Worm (Caenorhabditis elegans) whole organism, dauer: Measurements from ENCODE around the gene Y53G8AL.4.
"Not testable (repeated sequence)": the region's sequence is repeated elsewhere in the genome, so short reads cannot be mapped to it uniquely, and the experiment has no call there.

ENCODE experiments used
- unc-62 ChIP-seq: sonication (generic microtip); optimal IDR thresholded peaks from 2 replicates; lab custom pipeline; 2017; ENCODE audit warnings: missing biosample characterization, missing genetic modification reagents, missing genetic modification characterization

Gene Y53G8AL.4

DNA sequence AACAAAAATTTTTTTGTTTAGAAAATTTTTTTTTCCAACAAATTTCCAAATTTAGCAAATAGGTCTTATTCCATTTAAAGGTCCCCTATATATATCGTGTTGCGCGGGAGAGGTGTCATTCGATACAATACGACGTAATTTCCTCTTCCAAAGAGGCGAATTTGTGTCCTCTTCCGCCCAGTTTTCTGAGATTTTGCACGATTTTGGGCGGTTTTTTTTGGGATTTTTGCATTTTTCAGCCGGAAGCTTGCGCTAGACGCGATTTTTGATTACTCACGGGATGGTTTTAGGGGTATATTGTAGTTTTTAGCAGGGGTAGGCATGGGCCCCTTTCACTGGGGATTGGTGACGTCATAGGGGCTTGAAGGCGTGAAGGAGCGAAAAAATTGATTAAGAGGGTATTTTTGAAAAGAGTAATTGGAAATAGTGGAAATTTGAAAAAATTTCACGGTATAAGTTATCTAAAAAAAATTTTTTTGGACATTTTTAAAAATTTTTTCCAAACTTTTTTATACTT is at the start of gene Y53G8AL.4:
Y53G8AL.4 (minus strand) TSS at position 51 of the 517 bp plus-strand sequence.
- no peak for TF ChIP-seq unc-62 (GFP tag; lab: Kevin White, UChicago)

DNA sequence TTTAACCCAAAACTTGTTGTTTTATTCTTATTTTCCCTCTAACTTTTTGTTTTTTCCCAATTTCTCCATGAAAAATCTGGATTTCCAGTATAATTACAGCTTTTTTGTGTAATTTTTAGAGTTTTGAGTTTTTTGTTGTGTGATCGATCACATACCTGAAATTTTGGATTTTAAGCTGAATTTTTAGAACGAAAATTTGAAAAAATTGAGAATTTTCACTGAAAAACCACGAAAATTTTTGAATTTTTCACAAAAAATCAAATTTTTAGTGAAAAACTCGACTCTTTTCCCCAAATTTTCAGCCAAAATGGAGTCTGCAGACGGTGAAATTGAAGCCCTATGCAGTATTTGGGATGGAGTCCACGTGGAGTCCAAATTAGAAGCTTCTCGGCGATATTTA is 46.7 kb upstream of the Y53G8AL.4 start, which contains the start of gene Y53G8AR.5:
Y53G8AR.5 (plus strand) TSS at position 301 of the 400 bp plus-strand sequence.
- no peak for TF ChIP-seq unc-62 (GFP tag; lab: Kevin White, UChicago)

DNA sequence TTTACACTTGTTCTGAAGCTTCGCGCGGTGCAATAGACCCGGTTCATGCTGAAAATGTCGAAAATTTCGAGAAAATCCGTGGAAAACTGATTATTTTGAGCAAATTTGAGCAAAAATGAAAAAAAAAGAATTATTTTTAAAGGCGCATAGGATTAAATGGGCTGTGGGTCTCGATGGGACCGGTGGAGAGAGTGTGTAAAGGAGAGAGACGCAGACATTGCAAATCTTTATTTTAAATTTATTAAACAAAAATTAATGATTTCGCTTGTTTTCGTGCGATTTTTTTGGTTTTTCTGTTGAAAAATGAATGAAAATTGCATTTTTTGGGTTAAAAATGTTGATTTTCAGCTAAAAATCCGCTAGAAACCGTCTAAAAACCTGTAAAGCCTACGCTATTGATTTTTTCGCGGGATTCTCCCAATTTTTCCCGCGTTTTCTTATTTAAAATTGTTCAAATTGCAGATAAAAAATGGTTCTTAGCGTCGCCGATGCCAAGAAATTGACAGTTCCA is 43.9 kb upstream of the Y53G8AL.4 start, which contains the start of the genes Y53G8AR.8 and Y53G8AR.6:
Y53G8AR.8 (minus strand) TSS at position 48 of the 511 bp plus-strand sequence.
Y53G8AR.6 (plus strand) TSS at position 461 of the 511 bp plus-strand sequence.
- no peak for TF ChIP-seq unc-62 (GFP tag; lab: Kevin White, UChicago)

DNA sequence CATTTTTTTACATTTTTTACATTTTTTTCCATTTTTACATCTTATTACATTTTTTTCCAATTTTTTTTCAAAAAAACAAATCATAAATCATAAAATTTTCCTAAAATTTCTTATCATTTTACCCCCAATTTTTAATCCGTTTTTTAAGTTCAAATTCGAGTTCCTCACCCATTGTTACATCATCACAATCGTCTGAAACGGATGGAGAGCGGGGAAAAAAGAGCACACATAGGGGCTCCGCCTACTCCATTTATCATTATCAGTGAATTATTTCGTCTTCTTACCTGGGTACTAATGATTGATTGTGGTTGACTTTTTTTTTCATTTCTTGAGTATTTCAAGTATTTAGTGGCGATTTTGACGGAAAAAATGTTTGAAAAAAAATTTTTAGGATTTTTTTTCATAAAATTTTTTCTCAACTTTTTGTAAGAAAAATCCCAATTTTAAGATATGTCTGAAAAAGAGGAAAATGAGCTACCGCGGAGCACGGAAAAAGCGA is 31.5 kb upstream of the Y53G8AL.4 start, which contains the start of gene mfsd-8:
mfsd-8 (plus strand) TSS at position 449 of the 499 bp plus-strand sequence.
- no peak for TF ChIP-seq unc-62 (GFP tag; lab: Kevin White, UChicago)

DNA sequence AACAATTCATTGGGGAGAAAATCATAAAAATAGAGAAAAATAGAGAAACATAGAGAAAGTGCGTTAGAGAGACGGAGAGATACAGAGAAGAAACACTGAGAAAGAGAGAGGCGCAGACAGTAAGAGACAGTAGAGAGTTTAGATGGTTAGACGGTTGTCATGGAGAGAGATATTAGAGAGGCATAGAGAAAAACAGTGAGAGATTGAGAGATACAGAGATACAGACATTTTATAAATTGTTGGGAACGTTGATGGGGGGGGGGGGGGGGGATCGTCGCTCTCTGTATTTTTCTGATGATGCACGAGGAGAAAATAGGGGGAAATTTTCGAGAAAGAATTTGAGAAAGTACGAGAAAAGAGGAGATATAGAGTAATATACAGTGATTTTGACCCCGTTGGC is 28.9 kb upstream of the Y53G8AL.4 start:
- TF ChIP-seq unc-62 (GFP tag; lab: Kevin White, UChicago) = no peak

DNA sequence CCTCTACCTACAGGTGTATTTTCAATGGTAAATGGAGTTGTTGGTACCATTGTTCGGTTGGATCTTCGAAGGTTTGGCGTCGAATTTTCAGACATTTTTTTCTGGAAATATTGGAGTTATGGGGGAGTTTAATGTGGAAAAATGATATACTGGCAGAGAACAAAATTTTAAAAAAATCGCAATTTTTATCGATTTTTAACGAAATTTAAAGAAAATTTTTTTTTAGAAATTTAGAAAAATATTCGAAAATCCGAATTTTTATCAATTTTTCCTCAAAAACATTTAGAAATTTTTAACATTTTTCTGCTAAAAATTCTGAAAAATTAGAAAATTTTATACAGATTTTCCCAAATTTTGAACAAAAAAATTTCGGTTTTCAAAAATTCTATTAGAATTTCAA is 28.2 kb upstream of the Y53G8AL.4 start, which contains the start of gene Y53G8AM.8:
Y53G8AM.8 (minus strand) TSS at position 101 of the 400 bp plus-strand sequence.
- no peak for TF ChIP-seq unc-62 (GFP tag; lab: Kevin White, UChicago)

DNA sequence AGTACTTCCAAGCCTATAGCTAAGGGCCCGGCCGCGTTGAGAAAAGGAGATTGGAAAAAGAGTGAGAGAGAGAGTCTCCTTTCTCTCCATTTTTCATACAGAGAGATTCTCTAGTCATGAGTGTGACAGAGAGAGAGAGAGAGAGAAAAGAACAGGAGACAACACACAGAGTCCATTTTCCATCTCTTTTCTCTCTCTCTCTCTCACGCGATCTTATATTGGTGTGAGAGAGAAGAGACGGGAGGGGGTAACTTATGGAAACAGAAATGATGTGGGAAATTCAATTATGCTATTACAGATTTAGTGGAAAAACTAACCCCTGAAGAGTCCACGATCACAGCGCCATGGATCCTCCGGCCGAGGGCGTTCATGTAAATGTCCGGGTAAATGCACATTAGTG is 22.7 kb upstream of the Y53G8AL.4 start:
- no peak for TF ChIP-seq unc-62 (GFP tag; lab: Kevin White, UChicago)

DNA sequence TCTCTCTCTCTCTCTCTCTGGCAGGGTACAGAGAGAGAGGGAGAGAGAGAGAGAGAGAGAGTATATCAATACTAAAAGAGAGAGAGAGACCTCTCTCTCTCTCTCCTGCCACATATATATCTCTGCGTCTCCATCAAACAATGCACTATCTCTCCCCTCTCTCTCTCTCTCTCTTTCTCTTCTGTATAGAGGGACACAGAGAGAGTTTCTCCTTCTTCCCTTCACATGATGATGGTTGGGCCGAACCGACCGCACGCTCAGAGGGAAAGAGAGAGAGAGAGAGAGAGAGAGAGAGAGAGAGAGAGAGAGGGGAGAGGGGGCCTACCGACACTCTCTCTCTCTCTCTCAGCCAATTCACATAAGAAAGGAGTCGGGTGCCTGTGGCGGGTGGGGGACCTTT is 21.2 kb upstream of the Y53G8AL.4 start:
- TF ChIP-seq unc-62 (GFP tag; lab: Kevin White, UChicago) = no peak

DNA sequence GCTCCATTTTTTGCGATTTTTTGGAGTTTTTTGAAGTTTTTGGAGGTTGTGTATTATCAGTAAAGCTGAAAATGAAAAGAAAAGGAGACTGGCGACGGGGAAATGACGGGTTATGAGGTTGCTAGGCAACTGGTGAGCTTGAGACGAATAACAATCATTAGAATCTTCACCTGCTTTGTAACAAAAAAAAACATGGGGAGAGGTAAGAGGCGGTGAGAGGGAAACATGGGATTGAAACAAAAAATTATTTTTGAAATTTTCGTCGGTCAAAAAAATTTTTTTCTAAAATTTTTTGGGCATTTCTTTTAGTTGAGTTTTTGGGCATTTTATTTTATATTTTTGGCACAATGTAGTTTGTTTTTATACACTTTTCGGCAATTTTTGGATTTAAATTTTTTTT is 16.2 kb upstream of the Y53G8AL.4 start, which contains the start of gene Y53G8AM.7:
Y53G8AM.7 (minus strand) TSS at position 101 of the 400 bp plus-strand sequence.
- TF ChIP-seq unc-62 (GFP tag; lab: Kevin White, UChicago) = no peak

DNA sequence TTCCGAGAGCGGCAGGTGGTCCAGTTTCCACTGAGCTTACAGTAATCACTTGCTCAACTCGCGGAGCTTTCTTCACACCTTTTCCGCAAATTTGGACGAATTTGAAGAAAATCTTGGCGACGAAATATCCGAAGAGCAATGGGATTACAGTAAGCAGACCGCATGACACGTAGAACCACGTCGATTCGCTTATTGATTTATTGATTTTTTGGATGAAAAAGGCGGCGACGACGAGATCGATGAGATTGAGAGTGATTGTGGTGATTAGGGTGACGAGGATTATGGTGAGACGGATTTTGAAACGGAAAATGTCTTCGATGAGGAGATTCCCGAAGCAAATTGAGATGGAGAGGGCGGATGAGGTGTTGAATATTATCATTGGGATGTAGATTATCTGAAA is 13.2 kb upstream of the Y53G8AL.4 start:
- no peak for TF ChIP-seq unc-62 (GFP tag; lab: Kevin White, UChicago)

DNA sequence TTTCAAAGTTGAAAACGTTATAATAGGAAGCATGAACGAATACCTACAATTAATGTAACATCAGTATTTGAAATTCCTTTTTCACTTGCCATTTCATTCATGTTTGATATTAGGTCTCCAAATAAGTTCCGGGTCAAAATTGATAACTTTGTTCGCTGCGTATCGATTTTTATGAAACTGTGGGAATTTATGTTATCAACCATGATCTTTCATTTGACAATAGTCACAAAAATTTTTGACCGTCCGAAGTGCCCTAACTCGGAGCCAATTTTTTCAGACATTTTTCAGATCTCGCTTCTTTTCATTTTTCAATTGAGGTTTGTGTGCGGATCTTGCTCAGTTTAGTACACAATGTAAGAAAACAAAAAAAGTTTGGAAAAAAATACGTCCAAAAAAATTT is 9.2 kb upstream of the Y53G8AL.4 start, which contains the start of gene Y53G8AM.6:
Y53G8AM.6 (minus strand) TSS at position 101 of the 400 bp plus-strand sequence.
- TF ChIP-seq unc-62 (GFP tag; lab: Kevin White, UChicago) = not testable (repeated sequence)

DNA sequence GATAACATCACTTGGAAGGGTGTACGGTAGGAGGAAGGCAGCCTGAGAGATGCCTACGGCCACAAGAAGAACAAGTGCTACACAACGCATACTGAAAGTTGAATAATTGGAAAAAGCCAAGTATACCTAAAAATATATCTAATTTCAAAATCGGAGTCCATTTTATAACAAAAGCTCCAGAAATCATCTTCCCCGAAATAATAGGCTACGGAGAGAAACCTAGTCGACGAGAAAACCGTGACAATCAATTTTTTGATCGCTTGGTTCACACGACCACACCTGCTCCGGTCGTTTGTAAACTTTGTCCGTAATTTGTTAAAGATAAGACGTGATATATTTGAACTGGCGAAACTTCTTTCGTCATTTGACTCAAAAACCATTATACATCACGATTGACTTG is 7.9 kb upstream of the Y53G8AL.4 start, which contains the start of gene nspg-7.2:
nspg-7.2 (minus strand) TSS at position 101 of the 400 bp plus-strand sequence.
- no peak for TF ChIP-seq unc-62 (GFP tag; lab: Kevin White, UChicago)

DNA sequence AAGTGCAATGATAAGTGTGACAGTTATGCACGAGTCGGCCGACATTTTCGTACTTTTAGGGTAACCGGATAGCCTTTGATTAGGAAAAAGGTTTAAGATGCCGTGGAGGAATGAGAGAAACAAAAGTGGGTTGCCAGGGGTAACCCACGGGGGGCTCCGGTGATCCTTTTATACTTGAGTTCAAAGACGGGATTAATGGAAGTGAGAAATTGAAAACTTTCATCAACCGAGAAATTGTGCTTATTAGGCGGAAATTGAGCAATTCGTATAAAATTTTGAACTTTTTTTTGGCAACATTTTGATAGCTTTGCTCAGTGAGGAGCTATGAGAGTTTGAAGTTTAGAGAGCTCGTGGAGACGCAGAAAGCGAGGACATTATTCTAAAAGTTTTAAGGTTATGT is 5.1 kb upstream of the Y53G8AL.4 start, which contains the start of gene Y53G8AM.4:
Y53G8AM.4 (minus strand) TSS at position 101 of the 400 bp plus-strand sequence.
- TF ChIP-seq unc-62 (GFP tag; lab: Kevin White, UChicago) = no peak

DNA sequence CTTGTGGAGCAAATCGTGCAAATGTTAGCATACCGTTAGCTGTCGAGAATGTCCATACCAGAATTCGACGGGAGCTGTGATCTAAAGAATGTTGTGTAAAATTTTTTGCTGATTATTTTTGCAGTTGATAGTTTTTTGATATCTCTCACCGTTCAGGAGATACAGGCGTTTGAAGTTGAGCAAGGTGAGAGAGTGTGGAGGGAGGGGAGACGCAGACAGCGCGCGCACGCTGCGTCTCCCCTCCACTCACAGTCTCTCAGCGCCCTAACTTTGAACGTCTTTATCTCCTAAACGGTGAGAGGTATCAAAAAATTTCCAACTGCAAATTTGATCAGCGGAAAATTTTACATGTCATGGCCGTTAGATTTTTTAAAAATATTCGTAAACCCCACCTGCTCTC is 4.6 kb upstream of the Y53G8AL.4 start:
- no peak for TF ChIP-seq unc-62 (GFP tag; lab: Kevin White, UChicago)

DNA sequence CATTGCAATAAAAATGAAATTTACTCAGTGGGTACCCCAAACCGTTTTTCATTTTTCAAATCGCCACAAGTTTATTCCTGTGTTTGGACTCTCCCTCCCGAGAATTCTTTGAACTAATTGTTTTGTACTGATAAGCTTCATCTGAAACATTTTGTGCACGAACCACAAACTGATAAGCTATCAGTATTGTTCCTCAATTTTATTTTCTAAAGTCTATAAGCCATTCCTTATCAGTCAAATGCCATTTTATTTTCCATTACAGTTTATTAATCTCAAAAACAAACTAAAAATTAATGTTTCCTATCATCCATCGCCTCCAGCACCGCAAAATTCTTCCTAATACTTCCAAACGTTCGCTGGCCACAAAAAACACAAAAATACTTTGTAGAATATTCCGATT is 3.3 kb upstream of the Y53G8AL.4 start:
- no peak for TF ChIP-seq unc-62 (GFP tag; lab: Kevin White, UChicago)

DNA sequence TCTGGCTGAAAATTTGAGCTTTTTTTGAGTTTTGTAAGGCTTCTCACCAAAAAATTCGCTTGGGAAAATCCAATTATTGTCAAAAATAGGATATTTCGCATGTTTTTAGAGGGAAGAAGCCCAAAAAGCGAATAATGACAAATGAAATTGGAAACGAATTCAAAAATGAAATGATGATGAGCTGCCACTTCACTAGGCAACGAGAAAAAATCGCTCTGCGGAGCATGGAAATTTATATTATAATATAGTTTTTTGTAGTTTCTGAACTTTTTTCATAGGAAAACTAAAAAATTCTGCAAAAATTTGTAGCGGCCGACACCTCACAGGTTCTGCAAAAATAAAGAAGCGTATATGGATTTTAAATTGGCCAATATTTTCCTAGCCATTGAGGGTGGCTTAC is 2.6 kb upstream of the Y53G8AL.4 start, which contains the start of gene Y53G8AL.3:
Y53G8AL.3 (minus strand) TSS at position 101 of the 400 bp plus-strand sequence.
- no peak for TF ChIP-seq unc-62 (GFP tag; lab: Kevin White, UChicago)
